Worm (Caenorhabditis elegans) whole organism, midembryonic: ENCODE results near the gene T11B7.1.

Source experiments
- T22C8.4 ChIP-seq: fragments of 200-800 bp; sonication (Bioruptor generic); IDR thresholded peaks from 2 replicates; pipeline ENCODE4 v1.3.6; 2022; ENCODE audit warnings: missing genetic modification characterization, missing compliant biosample characterization
- cog-1 ChIP-seq: sonication (generic microtip); optimal IDR thresholded peaks from 2 replicates; lab custom pipeline; 2016; ENCODE audit warnings: missing genetic modification characterization, missing compliant biosample characterization
- flt-1 ChIP-seq: fragments of 200-800 bp; sonication (Bioruptor generic); IDR thresholded peaks from 2 replicates; pipeline ENCODE4 v1.3.6; 2022; ENCODE audit warnings: missing genetic modification characterization, missing compliant biosample characterization
- klf-2 ChIP-seq: fragments of 200-800 bp; sonication (Bioruptor generic); conservative IDR thresholded peaks from 2 replicates; pipeline ENCODE4 v1.3.6; 2022; ENCODE audit warnings: missing genetic modification reagents, missing genetic modification characterization, missing compliant biosample characterization
- med-1 ChIP-seq: sonication (generic microtip); optimal IDR thresholded peaks from 2 replicates; lab custom pipeline; 2017; ENCODE audit warnings: missing genetic modification characterization, mild to moderate bottlenecking, missing compliant biosample characterization, antibody characterized with exemption, missing genetic modification reagents; ENCODE audit not compliant: insufficient read depth
- ref-1 ChIP-seq: fragments of 200-800 bp; sonication (Bioruptor generic); conservative IDR thresholded peaks from 2 replicates; pipeline ENCODE4 v1.3.6; 2022; ENCODE audit warnings: missing genetic modification reagents, missing genetic modification characterization, missing compliant biosample characterization
- tab-1 ChIP-seq: fragments of 200-800 bp; sonication (Bioruptor generic); IDR thresholded peaks from 2 replicates; pipeline ENCODE4 v1.3.6; 2022; ENCODE audit warnings: missing genetic modification characterization, missing compliant biosample characterization
- ztf-23 ChIP-seq: fragments of 200-800 bp; sonication (Bioruptor generic); IDR thresholded peaks from 2 replicates; pipeline ENCODE4 v1.3.6; 2022; ENCODE audit warnings: missing genetic modification reagents, missing genetic modification characterization, missing compliant biosample characterization
- ztf-29 ChIP-seq: fragments of 200-800 bp; sonication (Bioruptor generic); IDR thresholded peaks from 2 replicates; pipeline ENCODE4 v1.3.6; 2022; ENCODE audit warnings: missing genetic modification reagents, missing genetic modification characterization, missing compliant biosample characterization

Gene T11B7.1

DNA sequence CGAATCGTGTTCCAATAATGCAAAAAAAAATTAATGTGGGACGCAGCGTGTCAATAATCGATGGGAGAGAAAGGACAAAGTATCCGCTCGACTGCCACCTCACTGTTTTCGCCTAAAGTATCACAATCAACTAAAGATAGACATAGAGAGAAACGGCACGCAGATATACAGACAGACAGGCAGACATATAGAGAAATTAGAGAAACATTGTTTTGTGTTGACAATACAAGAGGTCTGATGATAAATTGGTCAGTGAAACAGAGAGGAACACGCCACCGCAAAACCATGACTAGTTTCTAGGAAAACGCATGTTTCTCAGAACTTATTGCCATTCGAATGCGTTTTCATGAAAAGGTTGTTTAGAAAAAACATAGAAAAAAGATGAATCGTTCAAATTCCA lies 9.9 kb upstream of the T11B7.1 start, which contains the start of gene T28C6.8:
Gene T28C6.8, minus strand, starts transcription at position 137 of the 400 bp plus-strand sequence.
- TF ChIP-seq cog-1 (tag; lab: Kevin White, UChicago) (no peak), ref-1 (no peak), ztf-23 (GFP tag; lab: Robert Waterston, UW) (no peak), flt-1 (no peak), klf-2 (GFP tag; lab: Robert Waterston, UW) (no peak), tab-1 (GFP tag; lab: Robert Waterston, UW) (no peak), med-1 (GFP tag; lab: Kevin White, UChicago) (no peak), T22C8.4 (no peak), ztf-29 (GFP tag; lab: Robert Waterston, UW) (no peak)

DNA sequence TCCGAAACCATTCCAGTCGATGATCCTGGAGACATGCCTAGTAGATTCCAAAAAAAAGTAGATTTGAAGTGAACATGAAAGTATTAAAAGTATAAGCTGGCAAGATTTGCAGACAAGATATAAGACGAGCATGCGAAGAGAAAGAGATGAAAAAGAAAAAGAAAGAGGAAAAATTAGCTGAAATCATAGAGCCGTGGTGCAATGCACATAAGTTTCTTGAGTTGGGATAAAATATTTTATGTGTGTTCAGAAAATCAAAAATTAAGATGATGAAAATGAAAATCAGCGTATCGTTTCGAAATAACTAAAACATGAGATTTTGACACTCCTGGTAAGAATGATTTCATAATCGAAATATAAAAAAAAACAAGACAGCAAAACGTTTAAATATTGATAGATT lies 3.9 kb downstream of the T11B7.1 start, which contains the start of gene T11B7.2:
Gene T11B7.2, minus strand, starts transcription at position 101 of the 400 bp plus-strand sequence.
- TF ChIP-seq ztf-29 (GFP tag; lab: Robert Waterston, UW) (no peak), med-1 (GFP tag; lab: Kevin White, UChicago) (no peak), T22C8.4 (no peak), cog-1 (tag; lab: Kevin White, UChicago) (no peak)

DNA sequence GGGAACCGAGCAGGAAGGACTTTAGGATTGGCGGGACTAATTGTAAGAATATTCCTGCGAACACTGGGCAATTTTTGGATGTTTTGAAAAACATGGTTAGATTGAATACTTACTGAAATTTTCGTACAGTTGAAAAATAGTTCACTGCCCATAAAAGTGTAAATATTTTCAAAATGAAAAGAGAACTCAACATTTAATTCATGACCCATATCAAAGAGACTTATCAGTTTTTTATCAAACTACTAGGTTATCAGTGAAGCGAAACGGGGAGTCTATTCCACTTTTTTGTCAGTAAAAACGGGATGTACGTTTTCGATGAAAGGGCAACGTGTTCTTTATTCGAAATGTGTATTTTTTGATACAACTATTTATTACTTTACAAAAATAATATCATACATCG lies 5.4 kb downstream of the T11B7.1 start:
- TF ChIP-seq ztf-23 (GFP tag; lab: Robert Waterston, UW) = no peak
- no peak for TF ChIP-seq ztf-29 (GFP tag; lab: Robert Waterston, UW)
- no peak for TF ChIP-seq ref-1
- TF ChIP-seq med-1 (GFP tag; lab: Kevin White, UChicago) = no peak
- TF ChIP-seq tab-1 (GFP tag; lab: Robert Waterston, UW) = no peak
- no peak for TF ChIP-seq flt-1
- TF ChIP-seq cog-1 (tag; lab: Kevin White, UChicago) = no peak
- TF ChIP-seq klf-2 (GFP tag; lab: Robert Waterston, UW) = no peak
- no peak for TF ChIP-seq T22C8.4

DNA sequence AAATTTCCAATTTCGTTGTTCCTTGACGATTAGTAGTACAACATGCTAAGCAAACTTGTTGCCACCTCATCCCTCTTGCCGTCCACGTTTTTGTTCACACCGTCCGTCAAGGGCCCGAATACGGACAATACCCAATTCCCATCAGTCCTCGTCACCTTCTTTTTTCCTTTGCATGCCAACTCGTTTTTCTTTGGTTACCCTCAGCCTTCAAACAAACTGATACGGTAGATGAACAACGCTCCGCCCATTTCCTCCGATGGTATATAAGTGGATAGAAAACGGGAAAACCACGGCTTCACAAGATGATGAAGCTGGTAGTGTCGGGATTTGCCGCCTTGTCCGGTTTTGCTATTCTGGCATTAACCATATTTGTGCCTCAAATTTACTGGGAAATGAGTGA lies 7.4 kb downstream of the T11B7.1 start, which contains the start of gene col-118:
Gene col-118, plus strand, starts transcription at position 301 of the 400 bp plus-strand sequence.
- TF ChIP-seq ztf-29 (GFP tag; lab: Robert Waterston, UW) (no peak), flt-1 (no peak), ztf-23 (GFP tag; lab: Robert Waterston, UW) (no peak), ref-1 (no peak)

- TF ChIP-seq med-1 (GFP tag; lab: Kevin White, UChicago) = no peak
- no peak for TF ChIP-seq flt-1
- no peak for TF ChIP-seq T22C8.4
- no peak for TF ChIP-seq klf-2 (GFP tag; lab: Robert Waterston, UW)
Observed at ce11 chrIV:8848983-8849382, 8.5 kb downstream of the T11B7.1 start.

DNA sequence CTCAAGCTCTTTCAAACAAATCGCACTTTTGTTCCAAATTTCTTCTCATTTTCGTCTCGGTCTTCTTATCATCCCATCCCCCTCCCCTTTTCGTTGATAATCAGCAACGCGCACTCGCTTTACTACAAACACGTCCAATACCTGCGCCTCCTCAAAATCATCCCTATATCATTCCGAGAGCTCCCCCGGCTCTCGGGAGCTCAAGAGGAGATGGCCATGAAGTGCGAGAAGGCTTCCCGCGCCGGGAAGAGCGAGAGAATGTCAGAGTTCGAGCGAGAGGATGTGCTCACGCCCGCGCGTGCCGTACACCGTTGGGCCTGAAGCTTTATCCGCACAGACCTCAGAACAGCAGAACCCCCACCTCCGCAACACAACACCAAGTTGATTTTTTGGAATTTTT lies 10.3 kb downstream of the T11B7.1 start:
- no peak for TF ChIP-seq med-1 (GFP tag; lab: Kevin White, UChicago)
- TF ChIP-seq ref-1 = no peak
- TF ChIP-seq ztf-23 (GFP tag; lab: Robert Waterston, UW) = no peak
- TF ChIP-seq ztf-29 (GFP tag; lab: Robert Waterston, UW) = no peak

- no peak for TF ChIP-seq flt-1
- TF ChIP-seq klf-2 (GFP tag; lab: Robert Waterston, UW) = no peak
- TF ChIP-seq tab-1 (GFP tag; lab: Robert Waterston, UW) = no peak
- no peak for TF ChIP-seq cog-1 (tag; lab: Kevin White, UChicago)
- TF ChIP-seq ztf-23 (GFP tag; lab: Robert Waterston, UW) = no peak
- no peak for TF ChIP-seq med-1 (GFP tag; lab: Kevin White, UChicago)
- TF ChIP-seq ztf-29 (GFP tag; lab: Robert Waterston, UW) = no peak
- TF ChIP-seq ref-1 = no peak
- no peak for TF ChIP-seq T22C8.4
Observed at ce11 chrIV:8852194-8852593, 11.7 kb downstream of the T11B7.1 start, which contains the start of gene alp-1. Gene alp-1 (plus strand): TSS chrIV:8852494.

DNA sequence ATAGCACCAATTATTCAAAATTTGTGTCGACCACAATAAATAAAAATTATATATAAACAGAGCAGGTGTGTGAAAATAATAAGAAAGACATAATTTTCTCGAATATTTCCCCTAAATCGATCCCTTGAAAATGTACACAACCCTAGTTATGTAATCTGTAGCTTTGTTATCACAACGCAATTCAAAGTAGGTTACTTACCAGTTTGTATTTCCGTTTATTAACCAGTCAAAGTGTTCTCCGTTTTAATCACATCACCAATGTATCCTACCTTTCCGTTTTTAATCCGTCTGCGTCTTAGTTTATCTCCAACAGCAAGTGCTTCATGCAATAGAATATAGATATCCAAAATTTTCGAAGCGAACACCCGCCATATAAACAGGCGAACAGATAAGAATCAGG lies 12.8 kb downstream of the T11B7.1 start:
- TF ChIP-seq klf-2 (GFP tag; lab: Robert Waterston, UW) = no peak
- TF ChIP-seq med-1 (GFP tag; lab: Kevin White, UChicago) = no peak
- TF ChIP-seq T22C8.4 = no peak
- TF ChIP-seq flt-1 = no peak
- no peak for TF ChIP-seq tab-1 (GFP tag; lab: Robert Waterston, UW)
- TF ChIP-seq ztf-29 (GFP tag; lab: Robert Waterston, UW) = no peak
- TF ChIP-seq ztf-23 (GFP tag; lab: Robert Waterston, UW) = no peak
- no peak for TF ChIP-seq ref-1
- no peak for TF ChIP-seq cog-1 (tag; lab: Kevin White, UChicago)

DNA sequence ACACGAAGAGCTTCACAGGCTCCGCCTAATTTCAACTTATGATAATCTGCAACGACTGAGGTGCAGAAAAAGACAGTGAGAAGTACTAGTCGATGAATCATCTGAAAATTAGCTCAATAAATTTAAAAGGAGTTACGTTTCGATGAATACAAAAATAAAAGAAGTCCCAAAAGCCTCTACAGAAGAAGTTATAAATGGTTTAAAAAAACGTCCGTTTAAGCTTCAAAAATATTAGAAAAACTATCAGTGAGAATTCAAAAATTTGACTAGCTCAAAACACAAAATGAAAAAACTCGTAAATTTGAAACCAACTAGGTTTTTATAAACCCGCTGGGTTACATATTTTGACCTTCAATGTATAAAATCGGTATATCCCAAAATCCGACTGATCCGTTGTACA lies 15.4 kb downstream of the T11B7.1 start, which contains the start of gene T11B7.5:
Gene T11B7.5, minus strand, starts transcription at position 101 of the 400 bp plus-strand sequence.
- no peak for TF ChIP-seq med-1 (GFP tag; lab: Kevin White, UChicago)
- TF ChIP-seq ztf-23 (GFP tag; lab: Robert Waterston, UW) = no peak
- TF ChIP-seq ref-1 = no peak
- TF ChIP-seq klf-2 (GFP tag; lab: Robert Waterston, UW) = no peak
- no peak for TF ChIP-seq ztf-29 (GFP tag; lab: Robert Waterston, UW)
- no peak for TF ChIP-seq flt-1
- TF ChIP-seq T22C8.4 = no peak
- no peak for TF ChIP-seq cog-1 (tag; lab: Kevin White, UChicago)

DNA sequence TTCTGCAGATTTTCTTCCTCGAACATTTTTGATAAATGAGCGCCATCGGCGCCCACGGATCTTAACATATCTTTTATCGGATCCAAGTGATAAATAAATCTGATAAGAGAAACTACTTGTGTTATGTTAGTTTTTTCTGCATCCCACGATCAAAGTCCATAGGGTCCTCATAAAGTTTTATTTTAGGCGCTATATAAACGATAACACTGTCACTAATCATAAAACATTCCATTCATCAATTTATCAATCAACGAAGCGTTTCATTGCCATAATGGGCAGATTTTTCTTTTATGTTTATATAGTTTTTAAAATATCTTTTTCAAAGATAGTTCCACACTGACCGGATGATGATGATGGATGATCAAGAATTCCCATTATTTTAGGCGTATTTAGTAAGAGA lies 24.2 kb downstream of the T11B7.1 start:
- TF ChIP-seq T22C8.4 = no peak
- TF ChIP-seq ztf-29 (GFP tag; lab: Robert Waterston, UW) = no peak
- no peak for TF ChIP-seq med-1 (GFP tag; lab: Kevin White, UChicago)
- TF ChIP-seq klf-2 (GFP tag; lab: Robert Waterston, UW) = no peak
- no peak for TF ChIP-seq flt-1
